Worm (Caenorhabditis elegans): ENCODE measurements around the gene ZK1307.1.

The ZK1307.1 gene

DNA sequence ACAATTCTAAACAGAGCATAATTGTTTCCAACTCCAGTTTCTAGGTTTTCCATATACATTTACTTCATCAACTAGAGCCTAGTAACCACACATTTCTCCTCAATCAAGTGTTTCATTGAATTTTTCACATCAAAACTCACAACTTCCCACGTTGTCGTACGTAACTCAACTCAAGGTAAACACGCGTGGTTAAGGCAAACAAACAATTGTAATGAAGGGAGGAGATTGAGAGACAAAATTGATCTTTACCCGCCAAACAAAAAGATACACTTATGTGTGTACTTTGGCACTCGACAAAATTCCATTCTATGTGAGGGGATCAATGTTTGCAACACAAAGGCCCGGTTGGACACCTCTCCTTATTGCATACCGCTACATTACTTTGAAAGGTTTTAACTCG, 50.0 kb downstream of the ZK1307.1 start, which contains the start of gene nhr-19:
Gene nhr-19 (minus strand): TSS at position 191 of the 400 bp plus-strand sequence.
- TF ChIP-seq ref-1 (GFP tag; conservative IDR thresholded peaks at IDR 0.05) (no peak), flt-1 (GFP tag; IDR thresholded peaks at IDR 0.05) (no peak), T22C8.4 (GFP tag; IDR thresholded peaks at IDR 0.05) (no peak), cog-1 (tag; optimal IDR thresholded peaks at IDR 0.05) (no peak), ztf-23 (GFP tag; IDR thresholded peaks at IDR 0.05) (no peak), tab-1 (GFP tag; IDR thresholded peaks at IDR 0.05) (no peak), med-1 (GFP tag; optimal IDR thresholded peaks at IDR 0.05; ENCODE audit: insufficient read depth) (no peak), klf-2 (GFP tag; conservative IDR thresholded peaks at IDR 0.05) (no peak), ztf-29 (GFP tag; IDR thresholded peaks at IDR 0.05) (no peak)

DNA sequence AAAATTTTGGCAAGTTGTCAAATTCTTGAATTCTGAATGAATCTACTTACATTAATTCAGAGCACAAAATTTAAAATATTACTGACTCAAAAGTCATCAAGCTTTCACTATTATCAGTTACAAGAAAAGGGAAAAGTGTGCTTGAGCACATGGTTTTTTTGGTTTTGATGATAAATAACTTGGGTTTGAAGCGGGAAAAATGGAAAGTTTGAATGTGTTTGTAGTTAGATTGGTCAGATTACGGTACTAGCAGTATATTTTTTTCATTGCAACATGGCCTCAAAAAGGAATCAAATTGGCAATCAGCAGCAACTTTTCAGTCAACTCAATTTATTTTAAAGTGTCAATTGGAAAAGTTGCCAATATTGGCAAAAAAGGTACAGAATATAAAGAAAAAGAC, 50.7 kb downstream of the ZK1307.1 start:
- TF ChIP-seq cog-1 (tag; optimal IDR thresholded peaks at IDR 0.05) (no peak), flt-1 (GFP tag; IDR thresholded peaks at IDR 0.05) (no peak), med-1 (GFP tag; optimal IDR thresholded peaks at IDR 0.05; ENCODE audit: insufficient read depth) (no peak), klf-2 (GFP tag; conservative IDR thresholded peaks at IDR 0.05) (no peak), tab-1 (GFP tag; IDR thresholded peaks at IDR 0.05) (no peak), ztf-23 (GFP tag; IDR thresholded peaks at IDR 0.05) (no peak), ref-1 (GFP tag; conservative IDR thresholded peaks at IDR 0.05) (no peak), ztf-29 (GFP tag; IDR thresholded peaks at IDR 0.05) (no peak), T22C8.4 (GFP tag; IDR thresholded peaks at IDR 0.05) (no peak)
